Worm (Caenorhabditis elegans): ENCODE measurements around the gene Y54E2A.8.

DNA sequence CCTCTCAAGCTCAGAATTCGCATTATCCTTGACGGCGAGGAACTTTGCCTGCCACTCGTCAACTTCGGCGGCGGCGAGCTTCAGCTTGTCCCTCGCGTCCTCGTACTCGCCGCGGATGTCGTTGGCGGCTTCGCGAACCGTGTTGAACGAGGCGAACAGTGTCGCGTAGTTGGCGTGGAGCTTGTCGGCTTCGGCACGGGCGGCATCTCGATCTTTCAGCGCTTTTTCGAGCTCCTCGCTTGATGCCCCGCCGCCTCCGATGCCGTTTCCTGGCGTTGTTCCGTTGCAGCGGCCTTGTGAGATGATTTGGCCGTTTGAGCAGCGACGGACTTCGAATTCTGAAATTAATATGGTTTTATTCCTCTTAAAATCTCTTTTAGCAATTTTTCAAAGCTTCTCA is 24.9 kb upstream of the Y54E2A.8 start:
- no peak for TF ChIP-seq ztf-29 (GFP tag; IDR thresholded peaks at IDR 0.05)
- TF ChIP-seq med-1 (GFP tag; optimal IDR thresholded peaks at IDR 0.05; ENCODE audit: insufficient read depth): no peak
- TF ChIP-seq klf-2 (GFP tag; conservative IDR thresholded peaks at IDR 0.05): no peak
- no peak for TF ChIP-seq ref-1 (GFP tag; conservative IDR thresholded peaks at IDR 0.05)
- no peak for TF ChIP-seq T22C8.4 (GFP tag; IDR thresholded peaks at IDR 0.05)
- no peak for TF ChIP-seq tab-1 (GFP tag; IDR thresholded peaks at IDR 0.05)
- no peak for TF ChIP-seq cog-1 (tag; optimal IDR thresholded peaks at IDR 0.05)
- no peak for TF ChIP-seq flt-1 (GFP tag; IDR thresholded peaks at IDR 0.05)

Measured in whole organism, midembryonic.